Worm (Caenorhabditis elegans): Measurements from ENCODE around the gene srlf-21.
"Not testable (repeated sequence)": the region's sequence is repeated elsewhere in the genome, so short reads cannot be mapped to it uniquely, and the experiment has no call there.

The srlf-21 gene

DNA sequence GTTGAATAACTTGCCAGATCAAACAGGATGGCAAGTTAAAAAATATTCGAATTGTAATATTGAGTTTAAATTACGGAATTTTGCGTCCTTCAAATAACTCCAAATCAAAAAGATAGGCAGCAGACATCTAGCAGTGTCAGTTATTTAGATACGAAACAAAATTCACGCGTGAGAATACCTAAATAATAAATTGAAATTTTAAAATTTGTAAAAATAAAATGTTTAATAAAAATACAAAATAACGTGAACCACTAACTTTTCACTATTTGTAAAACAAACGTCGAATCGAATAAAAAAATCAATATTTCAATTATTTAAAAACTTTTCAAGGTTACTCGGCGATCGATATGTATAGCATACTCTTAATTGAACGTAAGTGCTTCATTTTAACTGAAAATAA, 14.4 kb downstream of the srlf-21 start, which contains the start of gene T02B11.9:
T02B11.9 (plus strand) TSS at position 301 of the 400 bp plus-strand sequence.
- no peak for TF ChIP-seq unc-62 (GFP tag; optimal IDR thresholded peaks at IDR 0.05)

DNA sequence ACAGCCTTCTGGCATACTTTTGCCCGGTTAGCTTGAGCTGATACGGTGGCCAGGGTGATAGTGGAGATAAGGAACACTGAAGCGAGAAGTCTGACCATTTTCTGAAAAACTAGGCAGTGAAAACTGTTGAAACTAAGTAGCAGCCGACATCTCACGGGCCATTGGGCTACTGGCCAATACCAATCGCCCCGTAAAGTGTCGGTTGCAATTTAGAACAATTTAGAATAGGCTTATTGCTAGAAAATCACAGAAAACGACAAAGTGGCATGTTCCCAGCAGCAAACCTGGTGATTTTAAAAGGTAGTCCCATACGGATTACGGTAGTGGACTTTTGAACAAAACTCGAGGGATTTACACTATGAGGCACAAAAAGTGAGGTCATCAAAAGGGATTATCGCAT, 19.3 kb downstream of the srlf-21 start, which contains the start of gene T02B11.4:
T02B11.4 (minus strand) TSS at position 101 of the 400 bp plus-strand sequence.
- TF ChIP-seq unc-62 (GFP tag; optimal IDR thresholded peaks at IDR 0.05) = no peak

DNA sequence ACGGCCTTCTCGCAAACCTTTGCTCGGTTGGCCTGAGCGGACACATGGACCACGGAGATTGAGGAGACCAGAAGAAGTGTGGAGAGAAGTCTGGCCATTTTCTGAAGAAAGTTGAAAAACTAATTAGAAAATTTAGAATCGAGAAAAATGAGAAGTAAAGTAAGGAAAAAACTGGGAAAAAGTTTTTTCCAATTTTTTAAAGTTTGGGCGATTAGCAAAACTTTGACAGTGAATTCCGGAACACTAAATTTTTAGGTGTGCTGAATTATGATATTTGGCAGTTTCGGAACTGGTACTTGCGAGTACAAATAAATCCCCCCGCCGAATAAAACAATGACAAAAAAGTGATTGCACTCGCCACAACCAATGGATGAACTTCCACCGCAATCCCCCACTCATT, 23.6 kb downstream of the srlf-21 start, which contains the start of gene T02B11.3:
T02B11.3 (minus strand) TSS at position 101 of the 400 bp plus-strand sequence.
- TF ChIP-seq unc-62 (GFP tag; optimal IDR thresholded peaks at IDR 0.05) = no peak

DNA sequence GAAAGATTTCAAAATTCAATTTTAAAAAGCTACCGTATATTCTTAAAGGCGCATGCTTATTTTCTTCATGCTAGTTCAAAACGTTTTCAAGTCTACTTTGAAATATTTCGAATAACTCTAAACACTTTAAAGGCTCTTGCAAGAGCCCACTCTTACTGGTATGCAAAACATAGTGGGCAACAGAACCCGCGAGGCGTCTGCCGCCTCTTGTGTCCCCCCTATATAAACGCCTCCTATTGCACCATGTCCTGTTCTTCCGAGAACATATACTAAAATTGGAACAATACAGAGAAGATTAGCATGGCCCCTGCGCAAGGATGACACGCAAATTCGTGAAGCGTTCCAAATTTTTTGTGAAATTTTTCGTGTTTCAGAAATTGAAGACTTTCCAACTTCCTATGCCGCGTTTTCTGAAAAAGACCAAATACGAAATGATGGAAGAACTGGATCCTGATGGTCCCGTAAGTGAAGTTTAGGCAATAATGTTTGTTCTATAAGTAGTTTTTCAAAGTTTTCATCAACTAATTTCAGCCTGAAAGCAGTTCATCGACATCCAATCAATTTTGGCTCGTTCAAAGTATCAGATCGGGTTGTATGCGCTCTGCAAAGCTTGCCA, 31.4 kb downstream of the srlf-21 start:
- no peak for TF ChIP-seq unc-62 (GFP tag; optimal IDR thresholded peaks at IDR 0.05)

DNA sequence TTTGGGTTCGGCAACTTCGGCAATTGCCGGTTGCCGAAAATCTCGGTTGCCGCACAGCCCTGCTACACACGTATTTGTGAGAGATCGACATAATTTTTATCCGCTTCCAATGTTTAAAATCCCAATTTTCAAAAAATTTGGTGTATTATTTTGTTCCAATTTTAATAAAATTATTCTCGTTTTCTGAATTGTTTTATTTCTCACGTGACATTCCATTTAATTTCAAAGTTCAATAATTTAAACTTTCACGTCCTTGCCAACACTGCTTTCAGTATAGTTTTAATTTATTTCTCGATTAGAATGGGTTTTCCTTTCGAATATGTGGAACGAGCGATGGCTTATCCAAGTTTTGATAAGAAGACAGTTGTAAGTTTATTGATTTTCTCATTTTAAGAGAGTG, 33.8 kb downstream of the srlf-21 start, which contains the start of gene K09C6.2:
K09C6.2 (plus strand) TSS at position 301 of the 400 bp plus-strand sequence.
- no peak for TF ChIP-seq unc-62 (GFP tag; optimal IDR thresholded peaks at IDR 0.05)

DNA sequence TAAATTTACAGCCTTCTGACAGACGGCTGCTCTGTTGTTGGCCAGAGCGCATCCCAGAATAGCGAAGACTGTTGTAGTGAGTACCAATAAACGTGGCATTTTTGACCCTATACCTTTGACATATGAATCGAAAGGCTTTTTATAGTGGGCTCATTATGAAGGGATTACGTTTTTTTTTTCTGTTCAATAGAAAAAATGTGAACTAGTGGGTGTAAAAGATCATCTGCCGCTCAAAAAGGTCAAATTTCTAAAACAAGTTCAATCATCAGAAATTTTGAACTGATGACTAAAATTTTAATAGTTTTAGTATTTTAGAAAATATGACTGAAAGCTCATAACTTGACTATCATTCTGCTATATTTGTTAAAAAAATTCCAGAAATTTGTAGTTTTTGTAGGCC, 35.4 kb downstream of the srlf-21 start, which contains the start of gene K09C6.9:
K09C6.9 (minus strand) TSS at position 101 of the 400 bp plus-strand sequence.
- TF ChIP-seq unc-62 (GFP tag; optimal IDR thresholded peaks at IDR 0.05) = no peak

DNA sequence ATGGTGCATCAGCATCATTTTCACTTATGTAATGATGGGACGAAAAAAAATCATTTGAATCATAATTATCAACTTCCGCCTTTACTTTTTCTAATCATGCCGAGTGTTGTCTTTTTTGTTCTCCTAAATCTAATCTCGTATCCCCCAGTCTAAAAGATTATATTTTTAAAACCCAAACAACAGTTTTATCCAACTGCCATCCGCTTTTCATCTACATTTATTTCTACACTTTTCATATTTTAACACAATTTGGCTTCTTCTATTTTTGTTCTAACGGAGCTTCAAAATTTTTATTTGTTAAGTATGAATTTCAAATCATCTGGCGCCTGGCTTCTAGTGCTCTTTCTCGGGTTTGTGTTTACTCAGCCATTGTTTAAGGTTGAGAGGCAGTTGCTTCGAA, 38.1 kb downstream of the srlf-21 start, which contains the start of gene K09C6.3:
K09C6.3 (plus strand) TSS at position 301 of the 400 bp plus-strand sequence.
- TF ChIP-seq unc-62 (GFP tag; optimal IDR thresholded peaks at IDR 0.05) = no peak

DNA sequence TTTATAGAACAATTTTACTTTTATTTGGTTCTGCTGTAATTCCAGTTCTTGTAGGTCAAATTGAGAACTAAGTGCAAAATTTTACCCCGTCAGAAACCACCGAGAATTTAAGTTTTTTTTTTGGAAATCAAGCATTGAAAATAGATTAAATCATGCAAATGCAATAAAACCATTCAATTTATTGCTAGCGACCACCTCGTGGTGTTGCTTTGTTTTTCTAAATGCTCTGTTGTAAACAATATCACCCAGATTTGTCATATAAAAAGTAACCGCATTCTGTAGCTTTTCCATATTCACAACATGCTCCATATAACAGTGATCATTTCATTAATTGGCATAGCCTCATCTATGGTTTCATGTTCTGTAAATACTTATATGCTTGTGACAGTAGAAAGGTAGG, 40.8 kb downstream of the srlf-21 start, which contains the start of gene srbc-12:
srbc-12 (plus strand) TSS at position 301 of the 400 bp plus-strand sequence.
- no peak for TF ChIP-seq unc-62 (GFP tag; optimal IDR thresholded peaks at IDR 0.05)

DNA sequence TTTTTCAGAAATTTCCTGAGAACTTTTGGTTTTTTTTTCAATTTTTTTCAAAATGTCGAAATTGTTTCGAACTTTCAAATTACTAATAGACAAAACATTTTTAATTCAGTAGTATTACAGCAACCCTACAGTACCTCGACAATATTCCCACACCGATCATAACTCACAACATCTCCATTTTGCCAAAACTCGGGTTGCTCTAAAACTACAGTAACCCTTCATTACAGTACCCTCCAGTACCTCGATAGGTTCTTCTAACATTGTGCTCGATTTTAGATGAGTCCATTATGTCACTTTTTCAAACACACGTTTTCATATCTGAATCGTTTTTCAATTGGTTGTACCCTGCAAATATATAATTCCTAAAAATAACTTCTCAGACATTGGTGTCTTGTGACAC, 41.3 kb downstream of the srlf-21 start:
- no peak for TF ChIP-seq unc-62 (GFP tag; optimal IDR thresholded peaks at IDR 0.05)

DNA sequence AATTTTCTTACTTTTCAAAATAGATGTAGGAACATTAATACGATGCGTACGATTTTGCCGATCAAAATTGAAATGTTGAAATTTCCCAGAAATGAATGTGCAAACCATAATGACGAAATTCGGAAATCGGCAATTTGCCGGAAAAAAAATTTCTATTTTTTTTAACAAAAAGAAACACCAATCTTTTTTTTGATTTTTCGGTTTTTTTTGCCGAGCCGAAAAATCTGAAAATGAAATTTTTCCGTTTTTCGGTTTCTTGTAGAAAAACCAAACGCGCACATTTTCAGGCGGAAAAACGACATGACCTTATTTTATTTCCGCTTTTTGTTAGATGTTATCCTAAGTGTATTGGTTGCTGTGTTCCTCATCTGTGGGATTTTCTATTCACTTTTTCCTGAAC, 42.8 kb downstream of the srlf-21 start, which contains the start of gene srbc-13:
srbc-13 (plus strand) TSS at position 301 of the 400 bp plus-strand sequence.
- no peak for TF ChIP-seq unc-62 (GFP tag; optimal IDR thresholded peaks at IDR 0.05)

DNA sequence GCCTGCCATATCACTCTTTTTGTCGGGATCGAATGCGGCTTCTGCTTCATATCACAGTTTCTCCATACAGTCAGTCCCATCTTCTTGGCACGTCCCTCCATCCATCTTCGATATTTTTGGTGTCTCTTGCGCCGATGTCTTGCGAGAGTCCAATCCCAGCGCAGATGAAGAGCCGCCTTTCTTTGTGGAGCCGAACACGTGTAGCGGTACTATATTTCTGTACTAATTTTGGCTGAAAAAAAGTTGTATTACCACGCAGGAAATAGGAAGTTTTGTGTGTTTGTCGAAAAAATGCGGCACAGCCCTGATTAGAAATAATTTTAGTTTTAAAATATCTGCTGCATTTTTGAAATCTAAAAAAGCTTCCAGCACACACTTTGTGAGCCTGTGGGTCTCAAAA, 47.2 kb downstream of the srlf-21 start, which contains the start of gene K09C6.8:
K09C6.8 (minus strand) TSS at position 101 of the 400 bp plus-strand sequence.
- not testable (repeated sequence) for TF ChIP-seq unc-62 (GFP tag; optimal IDR thresholded peaks at IDR 0.05)

DNA sequence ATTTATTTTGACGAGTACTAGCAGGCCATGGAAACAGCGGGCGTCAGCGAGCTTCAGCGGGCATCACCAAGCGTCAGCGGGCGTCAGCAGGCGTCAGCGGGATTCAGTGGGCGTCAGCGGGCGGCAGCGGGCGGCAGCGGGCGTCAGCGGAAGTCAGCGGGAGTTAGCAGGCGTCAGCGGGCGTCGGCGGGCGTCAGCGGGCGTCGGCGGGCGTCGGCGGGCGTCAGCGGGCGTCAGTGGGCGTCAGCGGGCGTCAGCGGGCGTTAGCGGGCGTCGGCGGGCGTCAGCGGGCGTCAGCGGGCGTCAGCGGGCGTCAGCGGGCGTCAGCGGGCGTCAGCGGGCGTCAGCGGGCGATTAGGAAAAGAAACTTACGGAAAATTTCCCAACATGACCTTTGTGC, 47.7 kb downstream of the srlf-21 start:
- no peak for TF ChIP-seq unc-62 (GFP tag; optimal IDR thresholded peaks at IDR 0.05)
